Fruit fly (Drosophila melanogaster): ENCODE results near the gene CG13760.

The CG13760 gene

DNA sequence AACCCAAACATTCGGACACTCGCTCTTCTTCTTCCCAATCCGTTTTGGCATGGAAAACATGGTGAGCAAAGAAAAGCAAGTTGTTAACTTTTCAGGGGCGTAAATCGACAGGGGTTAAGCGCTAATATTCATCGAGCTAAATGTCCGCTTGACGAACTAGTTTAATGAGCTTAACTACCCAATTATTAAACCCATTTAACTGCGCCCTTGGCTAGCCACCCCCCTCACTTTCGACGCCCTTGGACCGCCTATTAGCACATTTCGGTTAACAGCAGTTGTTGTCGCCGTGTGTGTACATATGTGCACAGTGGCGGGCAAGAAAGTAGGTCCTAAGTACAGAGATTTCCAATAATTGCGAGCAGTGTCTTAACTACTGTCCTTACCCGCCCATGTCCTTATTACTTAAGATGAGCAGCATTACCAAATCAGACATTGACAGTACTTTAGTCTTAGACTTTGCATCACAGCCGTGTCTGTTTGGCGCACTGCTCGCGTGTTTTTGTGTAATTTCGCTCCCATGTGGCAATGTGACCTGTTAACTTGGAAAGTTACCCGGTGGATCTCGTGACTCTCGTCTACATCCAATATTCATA, 4.0 kb upstream of the CG13760 start (continued):
- peak; percentile 90 for TF ChIP-seq Xrp1 (GFP tag; IDR thresholded peaks at IDR 0.05)
- TF ChIP-seq salm (tag; optimal IDR thresholded peaks at IDR 0.05) = peak; percentile 73
- TF ChIP-seq mirr (GFP tag; optimal IDR thresholded peaks at IDR 0.05) = peak; percentile 63
- peak; percentile 61 for TF ChIP-seq ash1 (GFP tag; optimal IDR thresholded peaks at IDR 0.05)
- TF ChIP-seq ac (GFP tag; optimal IDR thresholded peaks at IDR 0.05) = no peak
- TF ChIP-seq CG12071 (GFP tag; optimal IDR thresholded peaks at IDR 0.05) = peak; percentile 90
- TF ChIP-seq CG9437 (GFP tag; optimal IDR thresholded peaks at IDR 0.05) = peak; percentile 70
- TF ChIP-seq Bgb (GFP tag; IDR thresholded peaks at IDR 0.05; ENCODE audit: partially characterized antibody) = no peak
- TF ChIP-seq CG42726 (GFP tag; IDR thresholded peaks at IDR 0.05; ENCODE audit: partially characterized antibody) = no peak
- peak; percentile 90 for TF ChIP-seq CG17328 (GFP tag; IDR thresholded peaks at IDR 0.05)
- TF ChIP-seq CG33213 (GFP tag; optimal IDR thresholded peaks at IDR 0.05) = peak; percentile 81
- TF ChIP-seq Scr (GFP tag; IDR thresholded peaks at IDR 0.05; ENCODE audit: partially characterized antibody) = no peak
- TF ChIP-seq pum (GFP tag; optimal IDR thresholded peaks at IDR 0.05) = peak; percentile 93
- TF ChIP-seq D (optimal IDR thresholded peaks at IDR 0.05) = no peak
- TF ChIP-seq D (GFP tag; optimal IDR thresholded peaks at IDR 0.05) = peak; percentile 66
- peak; percentile 97 for TF ChIP-seq Antp (GFP tag; optimal IDR thresholded peaks at IDR 0.05)
- TF ChIP-seq Taf1 (GFP tag; IDR thresholded peaks at IDR 0.05) = peak; percentile 93
- peak; percentile 70 for TF ChIP-seq Ravus (GFP tag; IDR thresholded peaks at IDR 0.05)
- TF ChIP-seq CG3281 (GFP tag; optimal IDR thresholded peaks at IDR 0.05) = peak; percentile 92
- peak; percentile 96 for TF ChIP-seq Dip3 (GFP tag; optimal IDR thresholded peaks at IDR 0.05)
- peak; percentile 68 for TF ChIP-seq NC2α (GFP tag; optimal IDR thresholded peaks at IDR 0.05)
- TF ChIP-seq CG31365 (tag; optimal IDR thresholded peaks at IDR 0.05) = peak; percentile 68
- TF ChIP-seq dmrt11E (tag; optimal IDR thresholded peaks at IDR 0.05) = peak; percentile 53
- peak; percentile 67 for TF ChIP-seq D19A (tag; optimal IDR thresholded peaks at IDR 0.05)
- peak; percentile 85 for TF ChIP-seq repo (GFP tag; optimal IDR thresholded peaks at IDR 0.05)
- peak; percentile 84 for TF ChIP-seq Ssrp (tag; optimal IDR thresholded peaks at IDR 0.05)
- TF ChIP-seq cwo (GFP tag; optimal IDR thresholded peaks at IDR 0.05) = peak; percentile 93
- peak; percentile 53 for TF ChIP-seq CG31388 (GFP tag; optimal IDR thresholded peaks at IDR 0.05)
- peak; percentile 70 for TF ChIP-seq sug (tag; optimal IDR thresholded peaks at IDR 0.05)
- peak; percentile 92 for TF ChIP-seq gsb (GFP tag; IDR thresholded peaks at IDR 0.05)
- peak; percentile 86 for TF ChIP-seq CG4424 (GFP tag; optimal IDR thresholded peaks at IDR 0.05)
- TF ChIP-seq dan (GFP tag; IDR thresholded peaks at IDR 0.05) = peak; percentile 76
- peak; percentile 46 for TF ChIP-seq Lhr (GFP tag; optimal IDR thresholded peaks at IDR 0.05)
- peak; percentile 88 for TF ChIP-seq CoRest (tag; optimal IDR thresholded peaks at IDR 0.05)
- no peak for TF ChIP-seq stwl (tag; optimal IDR thresholded peaks at IDR 0.05)
- no peak for TF ChIP-seq prd (optimal IDR thresholded peaks at IDR 0.05)
- TF ChIP-seq prd (GFP tag; IDR thresholded peaks at IDR 0.05) = peak; percentile 96
- TF ChIP-seq CG30431 (GFP tag; optimal IDR thresholded peaks at IDR 0.05) = peak; percentile 90
- TF ChIP-seq dimm (GFP tag; IDR thresholded peaks at IDR 0.05) = peak; percentile 77
- TF ChIP-seq Dref (GFP tag; IDR thresholded peaks at IDR 0.05) = peak; percentile 42
- TF ChIP-seq CG12219 (GFP tag; optimal IDR thresholded peaks at IDR 0.05) = peak; percentile 79
- peak; percentile 13 for TF ChIP-seq CG10565 (GFP tag; optimal IDR thresholded peaks at IDR 0.05)
- TF ChIP-seq CG2199 (GFP tag; IDR thresholded peaks at IDR 0.05) = peak; percentile 85; the same call in 2 of the 3 replicates
- no peak for TF ChIP-seq yki (optimal IDR thresholded peaks at IDR 0.05)
- peak; percentile 83 for TF ChIP-seq scrt (GFP tag; optimal IDR thresholded peaks at IDR 0.05)
- TF ChIP-seq amos (GFP tag; IDR thresholded peaks at IDR 0.05; ENCODE audit: partially characterized antibody) = no peak
- peak; percentile 90 for TF ChIP-seq H2.0 (GFP tag; IDR thresholded peaks at IDR 0.05)
- peak; percentile 64 for TF ChIP-seq Doc2 (GFP tag; IDR thresholded peaks at IDR 0.05)
- peak; percentile 91 for TF ChIP-seq CG17612 (GFP tag; IDR thresholded peaks at IDR 0.05)
- peak; percentile 93 for TF ChIP-seq PHDP (tag; optimal IDR thresholded peaks at IDR 0.05)
- peak; percentile 82 for TF ChIP-seq CG12299 (tag; optimal IDR thresholded peaks at IDR 0.05)

Measured in whole organism, embryonic.